Worm (Caenorhabditis elegans) whole organism, L1 larva: Measurements from ENCODE around the gene dod-23.

Experiments used
- F16B12.6 ChIP-seq: fragments of 150-350 bp; optimal IDR thresholded peaks from 2 replicates; lab custom pipeline; 2014; ENCODE audit warnings: missing biosample characterization, missing genetic modification characterization
- aha-1 ChIP-seq: fragments of 150-350 bp; optimal IDR thresholded peaks from 2 replicates; lab custom pipeline; 2014; ENCODE audit warnings: missing biosample characterization, missing genetic modification characterization
- ceh-63 ChIP-seq: fragments of 200-800 bp; sonication (Bioruptor generic); optimal IDR thresholded peaks from 2 replicates; lab custom pipeline; 2018; ENCODE audit warnings: mild to moderate bottlenecking, missing genetic modification characterization, missing compliant biosample characterization
- ceh-82 ChIP-seq, 3 experiments: fragments of 150-350 bp in 1 of 3; sonication (generic microtip) in 2 of 3; optimal IDR thresholded peaks; 2 replicates each; lab custom pipeline; 2014 to 2017; ENCODE audit warnings: missing biosample characterization in 3 of 3, missing genetic modification characterization in 3 of 3
- efl-1 ChIP-seq, 4 experiments: fragments of 150-350 bp; optimal IDR thresholded peaks in 3 of 4; peaks in 1 of 4; 1 replicate in 1 of 4; 2 replicates in 3 of 4; lab custom pipeline; 2014; ENCODE audit warnings: missing biosample characterization in 2 of 4, missing genetic modification characterization in 2 of 4, missing genetic modification reagents in 2 of 4
- elt-2 ChIP-seq: sonication (generic microtip); optimal IDR thresholded peaks from 2 replicates; lab custom pipeline; 2016; ENCODE audit warnings: missing genetic modification characterization, mild to moderate bottlenecking, inconsistent platforms, missing compliant biosample characterization, missing genetic modification reagents
- fkh-8 ChIP-seq: sonication (generic microtip); optimal IDR thresholded peaks from 2 replicates; lab custom pipeline; 2016; ENCODE audit warnings: mild to moderate bottlenecking, missing genetic modification characterization, missing compliant biosample characterization
- fos-1 ChIP-seq: fragments of 150-350 bp; optimal IDR thresholded peaks from 2 replicates; lab custom pipeline; 2014; ENCODE audit warnings: missing biosample characterization, missing genetic modification characterization
- grh-1 ChIP-seq: fragments of 200-800 bp; sonication (Bioruptor generic); IDR thresholded peaks from 2 replicates; pipeline ENCODE4 v1.3.6; 2022; ENCODE audit warnings: missing genetic modification reagents, missing genetic modification characterization, missing compliant biosample characterization
- hlh-4 ChIP-seq: sonication (generic microtip); optimal IDR thresholded peaks from 2 replicates; lab custom pipeline; 2016; ENCODE audit warnings: mild to moderate bottlenecking, missing genetic modification characterization, missing compliant biosample characterization
- hpl-2 ChIP-seq: fragments of 150-350 bp; optimal IDR thresholded peaks from 2 replicates; lab custom pipeline; 2014; ENCODE audit warnings: missing biosample characterization, missing genetic modification reagents, missing genetic modification characterization
- jun-1 ChIP-seq: fragments of 150-350 bp; optimal IDR thresholded peaks from 2 replicates; lab custom pipeline; 2014; ENCODE audit warnings: missing biosample characterization, missing genetic modification reagents, missing genetic modification characterization
- lin-14 ChIP-seq: fragments of 200-800 bp; sonication (Bioruptor generic); optimal IDR thresholded peaks from 2 replicates; lab custom pipeline; 2018; ENCODE audit warnings: mild to moderate bottlenecking, missing genetic modification characterization, moderate library complexity, missing compliant biosample characterization
- lin-35 ChIP-seq, 2 experiments: fragments of 150-350 bp; optimal IDR thresholded peaks; 2 replicates each; lab custom pipeline; 2014; ENCODE audit warnings: missing biosample characterization in 2 of 2, missing genetic modification characterization in 2 of 2, missing genetic modification reagents in 2 of 2
- lsy-2 ChIP-seq, 2 experiments: fragments of 150-350 bp; optimal IDR thresholded peaks; 2 replicates each; lab custom pipeline; 2014; ENCODE audit warnings: missing biosample characterization in 2 of 2, missing genetic modification characterization in 2 of 2
- mdl-1 ChIP-seq, 2 experiments: fragments of 150-350 bp; optimal IDR thresholded peaks; 2 replicates each; lab custom pipeline; 2014 to 2017; ENCODE audit warnings: missing biosample characterization in 2 of 2, missing genetic modification characterization in 2 of 2, inconsistent platforms in 1 of 2
- nhr-11 ChIP-seq: fragments of 150-350 bp; optimal IDR thresholded peaks from 2 replicates; lab custom pipeline; 2014; ENCODE audit warnings: missing biosample characterization, missing genetic modification characterization
- nhr-20 ChIP-seq: sonication (generic microtip); optimal IDR thresholded peaks from 2 replicates; lab custom pipeline; 2016; ENCODE audit warnings: mild to moderate bottlenecking, missing genetic modification characterization, missing compliant biosample characterization
- nhr-28 ChIP-seq: fragments of 150-350 bp; optimal IDR thresholded peaks from 2 replicates; lab custom pipeline; 2014; ENCODE audit warnings: missing biosample characterization, missing genetic modification characterization
- nhr-84 ChIP-seq: sonication (generic microtip); optimal IDR thresholded peaks from 2 replicates; lab custom pipeline; 2017; ENCODE audit warnings: missing biosample characterization, missing genetic modification characterization
- pqm-1 ChIP-seq: sonication (generic microtip); optimal IDR thresholded peaks from 3 replicates; lab custom pipeline; 2017; ENCODE audit warnings: missing biosample characterization, missing genetic modification characterization
- rnt-1 ChIP-seq: sonication (generic microtip); optimal IDR thresholded peaks from 2 replicates; lab custom pipeline; 2016; ENCODE audit warnings: mild to moderate bottlenecking, missing genetic modification characterization, moderate library complexity, missing compliant biosample characterization
- sox-4 ChIP-seq: sonication (generic microtip); optimal IDR thresholded peaks from 2 replicates; lab custom pipeline; 2016; ENCODE audit warnings: missing genetic modification characterization, missing compliant biosample characterization
- sup-37 ChIP-seq: fragments of 200-800 bp; sonication (Bioruptor generic); optimal IDR thresholded peaks from 2 replicates; lab custom pipeline; 2018; ENCODE audit warnings: mild to moderate bottlenecking, missing genetic modification characterization, missing compliant biosample characterization
- swsn-7 ChIP-seq: sonication (generic microtip); optimal IDR thresholded peaks from 2 replicates; lab custom pipeline; 2016; ENCODE audit warnings: missing genetic modification characterization, missing compliant biosample characterization
- tlp-1 ChIP-seq: fragments of 150-350 bp; optimal IDR thresholded peaks from 2 replicates; lab custom pipeline; 2014; ENCODE audit warnings: missing biosample characterization, missing genetic modification characterization
- unc-86 ChIP-seq: sonication (generic microtip); optimal IDR thresholded peaks from 2 replicates; lab custom pipeline; 2016; ENCODE audit warnings: missing genetic modification characterization, missing compliant biosample characterization
- unc-98 ChIP-seq: fragments of 200-800 bp; sonication (Bioruptor generic); IDR thresholded peaks from 2 replicates; pipeline ENCODE4 v1.3.6; 2022; ENCODE audit warnings: missing genetic modification characterization, missing compliant biosample characterization
- zip-4 ChIP-seq: fragments of 200-800 bp; sonication (Bioruptor generic); optimal IDR thresholded peaks from 2 replicates; lab custom pipeline; 2018; ENCODE audit warnings: mild to moderate bottlenecking, missing genetic modification characterization, moderate library complexity, missing compliant biosample characterization
- ztf-11 ChIP-seq, 2 experiments: sonication (generic microtip); optimal IDR thresholded peaks; 2 replicates each; lab custom pipeline; 2016 to 2017; ENCODE audit warnings: missing genetic modification characterization in 2 of 2, missing biosample characterization in 1 of 2, missing compliant biosample characterization in 1 of 2

Gene dod-23

ce11 chrII:8390751-8391150 is 8.2 kb downstream of the dod-23 start, which contains the start of gene F49E12.10:
Gene F49E12.10, plus strand, starts transcription at chrII:8391051.
- TF ChIP-seq sup-37 (GFP tag; lab: Kevin White, UChicago), result no peak
- no peak for TF ChIP-seq ceh-63 (GFP tag; lab: Kevin White, UChicago)
- no peak for TF ChIP-seq nhr-28 (tag; lab: Kevin White, UChicago)
- no peak for TF ChIP-seq nhr-11 (tag; lab: Kevin White, UChicago)
- TF ChIP-seq fkh-8, result no peak
- no peak for TF ChIP-seq unc-86 (tag; lab: Kevin White, UChicago)
- TF ChIP-seq ceh-82 (tag; optimal IDR thresholded peaks at IDR 0.05; lab: Kevin White, UChicago), result no peak
- TF ChIP-seq F16B12.6 (tag; lab: Kevin White, UChicago), result no peak
- TF ChIP-seq jun-1 (tag; lab: Kevin White, UChicago), result no peak

- TF ChIP-seq unc-98, result no peak
- peak; percentile 97 for TF ChIP-seq elt-2 (tag; lab: Kevin White, UChicago)
- no peak for TF ChIP-seq ztf-11 (tag; optimal IDR thresholded peaks at IDR 0.05; lab: Kevin White, UChicago)
- no peak for TF ChIP-seq sup-37 (GFP tag; lab: Kevin White, UChicago)
- no peak for TF ChIP-seq hlh-4 (tag; lab: Kevin White, UChicago)
- no peak for TF ChIP-seq aha-1 (tag; lab: Kevin White, UChicago)
- TF ChIP-seq swsn-7, result no peak
- no peak for TF ChIP-seq ceh-63 (GFP tag; lab: Kevin White, UChicago)
- peak; percentile 57 for TF ChIP-seq nhr-20 (tag; lab: Kevin White, UChicago)
- no peak for TF ChIP-seq hpl-2 (GFP tag; lab: Kevin White, UChicago)
- peak; percentile 10 for TF ChIP-seq lin-14 (GFP tag; lab: Kevin White, UChicago)
- peak; percentile 11 for TF ChIP-seq tlp-1 (tag; lab: Kevin White, UChicago)
- TF ChIP-seq mdl-1 (tag; optimal IDR thresholded peaks at IDR 0.05; lab: Kevin White, UChicago), result no peak
- TF ChIP-seq grh-1 (GFP tag; lab: Robert Waterston, UW), result no peak
- TF ChIP-seq jun-1 (tag; lab: Kevin White, UChicago), result peak; percentile 31
- TF ChIP-seq F16B12.6 (tag; lab: Kevin White, UChicago), result no peak
- TF ChIP-seq unc-86 (tag; lab: Kevin White, UChicago), result no peak
- TF ChIP-seq zip-4 (GFP tag; lab: Kevin White, UChicago), result no peak
- TF ChIP-seq pqm-1, result peak; percentile 77
- no peak for TF ChIP-seq efl-1 (optimal IDR thresholded peaks at IDR 0.05; lab: Kevin White, UChicago)
- TF ChIP-seq efl-1 (GFP tag; optimal IDR thresholded peaks at IDR 0.05 in 1 of 2; lab: Kevin White, UChicago), result peak in 1 of 2 experiments; percentile 66
- no peak for TF ChIP-seq fos-1 (tag; lab: Kevin White, UChicago)
These were observed 10.9 kb downstream of the dod-23 start, which contains the start of gene drd-1 for ce11 chrII:8388001-8388513. Gene drd-1, plus strand, starts transcription at chrII:8388051.

- peak; percentile 0 for TF ChIP-seq nhr-20 (tag; lab: Kevin White, UChicago)
- TF ChIP-seq rnt-1 (tag; lab: Kevin White, UChicago), result no peak
- TF ChIP-seq pqm-1, result peak; percentile 13
- peak; percentile 64 for TF ChIP-seq elt-2 (tag; lab: Kevin White, UChicago)
These were observed 12.1 kb downstream of the dod-23 start for ce11 chrII:8386897-8387296.

- TF ChIP-seq elt-2 (tag; lab: Kevin White, UChicago) (peak; percentile 17), nhr-84 (tag; lab: Kevin White, UChicago) (no peak), lin-35 (GFP tag; optimal IDR thresholded peaks at IDR 0.05; lab: Kevin White, UChicago) (no peak), lsy-2 (tag; optimal IDR thresholded peaks at IDR 0.05; lab: Kevin White, UChicago) (peak in 1 of 2 experiments; percentile 23)
These were observed 13.4 kb downstream of the dod-23 start for ce11 chrII:8385561-8385960.

- TF ChIP-seq elt-2 (tag; lab: Kevin White, UChicago) (peak; percentile 62), sox-4 (tag; lab: Kevin White, UChicago) (no peak), pqm-1 (peak; percentile 67), nhr-20 (tag; lab: Kevin White, UChicago) (peak; percentile 33)
These were observed 14.6 kb downstream of the dod-23 start for ce11 chrII:8384344-8384743.
